Fruit fly (Drosophila melanogaster) whole organism, embryonic: ENCODE measurements around the gene tst.

Experiments used
- Atf-2 ChIP-seq: fragments of 200-800 bp; sonication (Bioruptor generic); optimal IDR thresholded peaks from 2 replicates; lab custom pipeline; 2016; ENCODE audit warnings: missing biosample characterization, missing genetic modification characterization
- Blimp-1 ChIP-seq: fragments of 200-800 bp; sonication (Bioruptor generic); optimal IDR thresholded peaks from 3 replicates; lab custom pipeline; 2018; ENCODE audit warnings: missing biosample characterization, missing genetic modification characterization, mild to moderate bottlenecking, moderate library complexity, missing genetic modification reagents
- CG18262 ChIP-seq: fragments of 200-800 bp; optimal IDR thresholded peaks from 3 replicates; lab custom pipeline; 2019; ENCODE audit warnings: missing biosample characterization, mild to moderate bottlenecking, missing genetic modification characterization, moderate library complexity
- CG30431 ChIP-seq: fragments of 200-800 bp; sonication (Bioruptor generic); optimal IDR thresholded peaks from 2 replicates; lab custom pipeline; 2017; ENCODE audit warnings: missing biosample characterization, missing genetic modification characterization
- CG4282 ChIP-seq: fragments of 200-800 bp; sonication (Bioruptor generic); optimal IDR thresholded peaks from 2 replicates; lab custom pipeline; 2016; ENCODE audit warnings: missing biosample characterization, missing genetic modification characterization
- CG6689 ChIP-seq: fragments of 200-800 bp; sonication (Bioruptor generic); IDR thresholded peaks from 2 replicates; pipeline ENCODE4 v1.3.6; 2022; ENCODE audit warnings: missing biosample characterization, missing genetic modification characterization
- CG8290 ChIP-seq, 3 experiments: fragments of 200-800 bp; sonication (Bioruptor generic); optimal IDR thresholded peaks; 2 replicates each; lab custom pipeline; 2016 to 2019; ENCODE audit warnings: missing biosample characterization in 3 of 3, missing genetic modification characterization in 3 of 3, mild to moderate bottlenecking in 2 of 3, moderate library complexity in 1 of 3
- CG9609 ChIP-seq: fragments of 200-800 bp; sonication (Bioruptor generic); optimal IDR thresholded peaks from 3 replicates; lab custom pipeline; 2016; ENCODE audit warnings: missing biosample characterization, missing genetic modification characterization
- Chrac-16 ChIP-seq: fragments of 200-800 bp; sonication (Bioruptor generic); optimal IDR thresholded peaks from 3 replicates; lab custom pipeline; 2016; ENCODE audit warnings: missing biosample characterization, missing genetic modification characterization
- aop ChIP-seq: fragments of 200-800 bp; sonication (Bioruptor generic); IDR thresholded peaks from 2 replicates; pipeline ENCODE4 v1.3.6; 2022; ENCODE audit warnings: missing biosample characterization, missing genetic modification characterization
- crc ChIP-seq: fragments of 200-800 bp; sonication (Bioruptor generic); optimal IDR thresholded peaks from 2 replicates; lab custom pipeline; 2016; ENCODE audit warnings: missing biosample characterization, missing genetic modification characterization
- dysf ChIP-seq: fragments of 200-800 bp; sonication (Bioruptor generic); IDR thresholded peaks from 3 replicates; pipeline ENCODE4 v1.3.6; 2022; ENCODE audit warnings: missing biosample characterization, missing genetic modification characterization
- pb ChIP-seq: fragments of 200-800 bp; sonication (Bioruptor generic); optimal IDR thresholded peaks from 3 replicates; lab custom pipeline; 2016; ENCODE audit warnings: missing biosample characterization, missing genetic modification characterization

DNA sequence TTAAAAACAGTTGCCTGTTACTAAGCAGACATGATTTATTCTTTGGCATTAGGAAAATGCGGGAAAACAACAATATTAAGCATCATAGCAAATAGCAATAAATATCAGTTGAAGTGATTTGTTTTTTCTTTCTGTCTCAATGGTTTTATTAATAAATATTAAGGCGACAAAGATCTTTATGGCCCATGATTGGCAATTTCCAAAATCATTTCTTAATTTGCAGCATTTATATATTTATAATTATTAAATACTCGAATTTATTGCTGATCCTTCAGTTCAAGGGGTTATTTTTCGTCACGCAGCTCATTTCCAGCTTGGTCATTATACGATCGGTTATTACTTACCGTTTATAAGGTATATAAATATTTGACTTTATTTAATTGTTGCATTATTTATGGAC is 45.0 kb downstream of the tst start:
- TF ChIP-seq CG30431 (GFP tag; lab: Kevin White, UChicago) = no peak
- no peak for TF ChIP-seq CG8290 (GFP tag; optimal IDR thresholded peaks at IDR 0.05; lab: Kevin White, UChicago)
- TF ChIP-seq CG8290 (tag; optimal IDR thresholded peaks at IDR 0.05; lab: Kevin White, UChicago) = no peak
- TF ChIP-seq CG4282 (GFP tag; lab: Kevin White, UChicago) = no peak
- TF ChIP-seq Chrac-16 = no peak
- TF ChIP-seq CG18262 (tag; lab: Kevin White, UChicago) = no peak
- TF ChIP-seq CG6689 (GFP tag; lab: Robert Waterston, UW) = no peak
- TF ChIP-seq Blimp-1 = no peak
- TF ChIP-seq crc (GFP tag; lab: Kevin White, UChicago) = no peak
- no peak for TF ChIP-seq aop (GFP tag; lab: Robert Waterston, UW)
- TF ChIP-seq CG9609 (GFP tag; lab: Kevin White, UChicago) = no peak
- TF ChIP-seq Atf-2 = no peak
- TF ChIP-seq dysf = no peak
- TF ChIP-seq pb = no peak
